Fruit fly (Drosophila melanogaster) whole organism, embryonic: ENCODE data around the gene CCAP-R.

ENCODE experiments used
- Abd-B ChIP-seq: fragments of 200-800 bp; sonication (Bioruptor generic); optimal IDR thresholded peaks from 2 replicates; lab custom pipeline; 2018; ENCODE audit warnings: missing biosample characterization, mild to moderate bottlenecking, missing genetic modification characterization, moderate library complexity
- Adf1 ChIP-seq: fragments of 200-800 bp; sonication (Bioruptor generic); IDR thresholded peaks from 2 replicates; pipeline ENCODE4 v1.3.6; 2022; ENCODE audit warnings: missing biosample characterization, missing genetic modification characterization
- Antp ChIP-seq: fragments of 200-800 bp; sonication (Bioruptor generic); optimal IDR thresholded peaks from 3 replicates; lab custom pipeline; 2016; ENCODE audit warnings: missing biosample characterization, missing genetic modification characterization
- CG11504 ChIP-seq: fragments of 200-800 bp; sonication (Bioruptor generic); optimal IDR thresholded peaks from 3 replicates; lab custom pipeline; 2019; ENCODE audit warnings: missing biosample characterization, mild to moderate bottlenecking, missing genetic modification characterization, moderate library complexity
- CG11560 ChIP-seq: fragments of 200-800 bp; sonication (Bioruptor generic); IDR thresholded peaks from 3 replicates; pipeline ENCODE4 v1.3.6; 2022; ENCODE audit warnings: missing biosample characterization, missing genetic modification characterization
- CG12299 ChIP-seq: fragments of 200-800 bp; sonication (Bioruptor generic); optimal IDR thresholded peaks from 2 replicates; lab custom pipeline; 2018; ENCODE audit warnings: missing biosample characterization, mild to moderate bottlenecking, missing genetic modification characterization
- CG1602 ChIP-seq: fragments of 200-800 bp; sonication (Bioruptor generic); optimal IDR thresholded peaks from 3 replicates; lab custom pipeline; 2016; ENCODE audit warnings: missing biosample characterization, missing genetic modification characterization
- CG30020 ChIP-seq: fragments of 200-800 bp; optimal IDR thresholded peaks from 2 replicates; lab custom pipeline; 2019; ENCODE audit warnings: missing biosample characterization, mild to moderate bottlenecking, missing genetic modification characterization, moderate library complexity
- CG33213 ChIP-seq: fragments of 200-800 bp; sonication (Bioruptor generic); optimal IDR thresholded peaks from 3 replicates; lab custom pipeline; 2016; ENCODE audit warnings: missing biosample characterization, missing genetic modification characterization
- CG3847 ChIP-seq: fragments of 200-800 bp; sonication (Bioruptor generic); IDR thresholded peaks from 2 replicates; pipeline ENCODE4 v1.3.6; 2022; ENCODE audit warnings: missing biosample characterization, missing genetic modification characterization
- CG4424 ChIP-seq: fragments of 200-800 bp; sonication (Bioruptor generic); optimal IDR thresholded peaks from 3 replicates; lab custom pipeline; 2016; ENCODE audit warnings: missing biosample characterization, missing genetic modification characterization
- CG4820 ChIP-seq: fragments of 200-800 bp; sonication (Bioruptor generic); optimal IDR thresholded peaks from 3 replicates; lab custom pipeline; 2016; ENCODE audit warnings: missing biosample characterization, missing genetic modification characterization
- CG6854 ChIP-seq: fragments of 200-800 bp; sonication (Bioruptor generic); optimal IDR thresholded peaks from 3 replicates; lab custom pipeline; 2017; ENCODE audit warnings: missing biosample characterization, mild to moderate bottlenecking, missing genetic modification characterization
- CG7928 ChIP-seq: fragments of 200-800 bp; sonication (Bioruptor generic); optimal IDR thresholded peaks from 2 replicates; lab custom pipeline; 2017; ENCODE audit warnings: missing biosample characterization, mild to moderate bottlenecking, missing genetic modification characterization
- CG8388 ChIP-seq: fragments of 200-800 bp; sonication (Bioruptor generic); optimal IDR thresholded peaks from 2 replicates; lab custom pipeline; 2019; ENCODE audit warnings: missing biosample characterization, mild to moderate bottlenecking, missing genetic modification characterization, moderate library complexity
- CG8478 ChIP-seq: fragments of >200 bp; optimal IDR thresholded peaks from 2 replicates; lab custom pipeline; 2018
- CG9817 ChIP-seq: fragments of 200-800 bp; sonication (Bioruptor generic); optimal IDR thresholded peaks from 2 replicates; lab custom pipeline; 2018; ENCODE audit warnings: missing biosample characterization, mild to moderate bottlenecking, missing genetic modification characterization, moderate library complexity
- Camta ChIP-seq: fragments of 200-800 bp; sonication (Bioruptor generic); optimal IDR thresholded peaks from 2 replicates; lab custom pipeline; 2016; ENCODE audit warnings: missing biosample characterization, missing genetic modification characterization
- CkIIα-i1 ChIP-seq: fragments of 200-800 bp; sonication (Bioruptor generic); IDR thresholded peaks from 2 replicates; pipeline ENCODE4 v1.3.6; 2022; ENCODE audit warnings: missing biosample characterization, missing genetic modification characterization
- D19A ChIP-seq: fragments of 200-800 bp; optimal IDR thresholded peaks from 3 replicates; lab custom pipeline; 2019; ENCODE audit warnings: missing biosample characterization, mild to moderate bottlenecking, missing genetic modification characterization, moderate library complexity
- Dp ChIP-seq: fragments of 200-800 bp; sonication (Bioruptor generic); optimal IDR thresholded peaks from 2 replicates; lab custom pipeline; 2018; ENCODE audit warnings: missing biosample characterization, mild to moderate bottlenecking, missing genetic modification characterization, moderate library complexity
- Fer1 ChIP-seq: fragments of 200-800 bp; sonication (Bioruptor generic); optimal IDR thresholded peaks from 2 replicates; lab custom pipeline; 2017; ENCODE audit warnings: missing biosample characterization, mild to moderate bottlenecking, missing genetic modification characterization
- Fer3 ChIP-seq: fragments of 200-800 bp; sonication (Bioruptor generic); optimal IDR thresholded peaks from 2 replicates; lab custom pipeline; 2018; ENCODE audit warnings: missing biosample characterization, mild to moderate bottlenecking, missing genetic modification characterization, moderate library complexity
- HLH3B ChIP-seq: fragments of 200-800 bp; sonication (Bioruptor generic); IDR thresholded peaks from 2 replicates; pipeline ENCODE4 v1.3.6; 2022; ENCODE audit warnings: missing biosample characterization, missing genetic modification characterization
- Kr ChIP-seq: fragments of 200-800 bp; sonication (Bioruptor generic); optimal IDR thresholded peaks from 2 replicates; lab custom pipeline; 2017; ENCODE audit warnings: missing biosample characterization, mild to moderate bottlenecking, missing genetic modification characterization
- Meics ChIP-seq: fragments of 200-800 bp; sonication (Bioruptor generic); optimal IDR thresholded peaks from 2 replicates; lab custom pipeline; 2017; ENCODE audit warnings: missing biosample characterization, mild to moderate bottlenecking, missing genetic modification characterization
- Oli ChIP-seq: fragments of 200-800 bp; sonication (Bioruptor generic); optimal IDR thresholded peaks from 2 replicates; lab custom pipeline; 2018; ENCODE audit warnings: missing biosample characterization, mild to moderate bottlenecking, missing genetic modification characterization, moderate library complexity
- Ptx1 ChIP-seq: fragments of 200-800 bp; sonication (Bioruptor generic); IDR thresholded peaks from 2 replicates; pipeline ENCODE4 v1.3.6; 2022; ENCODE audit warnings: missing biosample characterization, missing genetic modification characterization
- amos ChIP-seq: fragments of 200-800 bp; sonication (Bioruptor generic); IDR thresholded peaks from 2 replicates; pipeline ENCODE4 v1.3.6; 2022; ENCODE audit warnings: missing biosample characterization, missing genetic modification characterization; ENCODE audit not compliant: partially characterized antibody
- ap ChIP-seq: fragments of 200-800 bp; sonication (Bioruptor generic); IDR thresholded peaks from 2 replicates; pipeline ENCODE4 v1.3.6; 2022; ENCODE audit warnings: missing biosample characterization, missing genetic modification characterization
- cato ChIP-seq: fragments of 200-800 bp; sonication (Bioruptor generic); optimal IDR thresholded peaks from 2 replicates; lab custom pipeline; 2016; ENCODE audit warnings: missing biosample characterization, missing genetic modification characterization, borderline replicate concordance
- chif ChIP-seq, 2 experiments: fragments of 200-800 bp; sonication (Bioruptor generic); optimal IDR thresholded peaks; 3 replicates each; lab custom pipeline; 2016; ENCODE audit warnings: missing biosample characterization in 2 of 2, missing genetic modification characterization in 2 of 2
- eyg ChIP-seq: fragments of 200-800 bp; sonication (Bioruptor generic); optimal IDR thresholded peaks from 3 replicates; lab custom pipeline; 2016; ENCODE audit warnings: missing biosample characterization, missing genetic modification characterization
- fd64A ChIP-seq: fragments of 200-800 bp; sonication (Bioruptor generic); optimal IDR thresholded peaks from 3 replicates; lab custom pipeline; 2018; ENCODE audit warnings: missing biosample characterization, mild to moderate bottlenecking, missing genetic modification characterization
- her ChIP-seq: fragments of 200-800 bp; sonication (Bioruptor generic); optimal IDR thresholded peaks from 2 replicates; lab custom pipeline; 2016; ENCODE audit warnings: missing biosample characterization, missing genetic modification characterization
- ken ChIP-seq: fragments of 200-800 bp; sonication (Bioruptor generic); IDR thresholded peaks from 3 replicates; pipeline ENCODE4 v1.3.6; 2022; ENCODE audit warnings: missing biosample characterization, missing genetic modification characterization
- lilli ChIP-seq: fragments of 200-800 bp; sonication (Bioruptor generic); optimal IDR thresholded peaks from 3 replicates; lab custom pipeline; 2016; ENCODE audit warnings: missing biosample characterization, missing genetic modification characterization
- lola ChIP-seq, 3 experiments: fragments of >200 bp in 2 of 3; fragments of 200-800 bp in 1 of 3; sonication (Bioruptor generic) in 1 of 3; optimal IDR thresholded peaks; 2 replicates each; lab custom pipeline; 2017 to 2019; ENCODE audit warnings: missing biosample characterization in 3 of 3, missing genetic modification characterization in 3 of 3, mild to moderate bottlenecking in 1 of 3, moderate library complexity in 1 of 3
- onecut ChIP-seq: fragments of 200-800 bp; sonication (Bioruptor generic); IDR thresholded peaks from 2 replicates; pipeline ENCODE4 v1.3.6; 2022; ENCODE audit warnings: missing biosample characterization, missing genetic modification characterization
- pan ChIP-seq, 4 experiments: fragments of >200 bp in 3 of 4; fragments of 200-800 bp in 1 of 4; sonication (Bioruptor generic) in 1 of 4; optimal IDR thresholded peaks in 3 of 4; IDR thresholded peaks in 1 of 4; 2 replicates each; pipeline versions ENCODE4 v1.3.6 to Lab custom; 2017 to 2022; ENCODE audit warnings: missing biosample characterization in 2 of 4, missing genetic modification characterization in 2 of 4, mixed read lengths in 1 of 4
- pfk ChIP-seq: fragments of 200-800 bp; sonication (Bioruptor generic); optimal IDR thresholded peaks from 2 replicates; lab custom pipeline; 2018; ENCODE audit warnings: missing biosample characterization, mild to moderate bottlenecking, missing genetic modification characterization, moderate library complexity
- pros ChIP-seq: fragments of 200-800 bp; sonication (Bioruptor generic); optimal IDR thresholded peaks from 3 replicates; lab custom pipeline; 2019; ENCODE audit warnings: missing biosample characterization, mild to moderate bottlenecking, missing genetic modification characterization, moderate library complexity
- salm ChIP-seq: fragments of 200-800 bp; sonication (Bioruptor generic); optimal IDR thresholded peaks from 2 replicates; lab custom pipeline; 2018; ENCODE audit warnings: missing biosample characterization, mild to moderate bottlenecking, missing genetic modification characterization
- seq ChIP-seq: fragments of 200-800 bp; sonication (Bioruptor generic); IDR thresholded peaks from 2 replicates; pipeline ENCODE4 v1.3.6; 2022; ENCODE audit warnings: missing biosample characterization, missing genetic modification characterization
- ssp ChIP-seq: fragments of 200-800 bp; sonication (Bioruptor generic); IDR thresholded peaks from 2 replicates; pipeline ENCODE4 v1.3.6; 2022; ENCODE audit warnings: missing biosample characterization, missing genetic modification characterization
- tgo ChIP-seq: fragments of 200-800 bp; sonication (Bioruptor generic); IDR thresholded peaks from 3 replicates; pipeline ENCODE4 v1.3.6; 2022; ENCODE audit warnings: missing biosample characterization, missing genetic modification characterization
- ttk ChIP-seq: fragments of 200-800 bp; sonication (Bioruptor generic); IDR thresholded peaks from 2 replicates; pipeline ENCODE4 v2.1.2; 2022; ENCODE audit warnings: missing biosample characterization, missing genetic modification characterization
- tx ChIP-seq: fragments of 200-800 bp; sonication (Bioruptor generic); optimal IDR thresholded peaks from 2 replicates; lab custom pipeline; 2016; ENCODE audit warnings: missing biosample characterization, missing genetic modification characterization
- wor ChIP-seq: fragments of 200-800 bp; sonication (Bioruptor generic); IDR thresholded peaks from 2 replicates; pipeline ENCODE4 v1.3.6; 2022; ENCODE audit warnings: missing biosample characterization, missing genetic modification characterization
- zfh1 ChIP-seq: fragments of 200-800 bp; sonication (Bioruptor generic); IDR thresholded peaks from 3 replicates; pipeline ENCODE4 v1.3.6; 2022; ENCODE audit warnings: missing biosample characterization, missing genetic modification characterization

CCAP-R gene

DNA sequence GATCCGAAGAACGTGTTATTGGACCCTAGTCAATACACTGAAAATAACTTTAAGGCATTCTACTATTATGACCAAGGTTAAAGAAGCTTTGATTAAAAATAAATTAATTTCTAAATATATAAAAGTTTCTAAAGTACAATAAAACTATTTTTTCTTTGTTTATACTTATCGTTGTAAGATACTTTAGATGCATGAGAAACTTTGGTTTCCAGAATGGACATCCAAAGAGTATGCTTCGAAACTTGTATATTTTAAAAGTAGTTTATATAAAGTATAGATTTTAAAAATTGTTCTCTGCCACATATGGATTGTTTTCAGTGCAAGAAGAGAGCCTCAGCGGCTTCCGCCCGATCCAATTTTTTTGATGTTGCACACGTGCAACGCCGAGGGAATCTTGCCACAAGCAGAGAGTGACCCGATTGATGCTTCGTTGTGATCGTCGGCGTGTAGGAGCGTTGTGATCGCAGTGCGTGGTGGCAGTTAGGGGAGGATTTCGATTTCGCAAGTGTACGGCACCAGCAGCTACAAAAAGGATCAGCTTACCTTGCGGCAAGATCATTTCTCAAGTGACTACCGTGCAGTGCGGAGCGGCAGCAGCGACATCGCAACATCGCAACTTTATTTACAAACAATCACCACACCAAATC, 41.1 kb upstream of the CCAP-R start (continued):
- TF ChIP-seq CG8388 (GFP tag; lab: Kevin White, UChicago) (peak; percentile 85), CG1602 (GFP tag; lab: Kevin White, UChicago) (peak; percentile 85), pfk (GFP tag; lab: Kevin White, UChicago) (no peak), tgo (GFP tag; lab: Robert Waterston, UW) (peak; percentile 62), Adf1 (no peak), CG11504 (tag; lab: Kevin White, UChicago) (peak; percentile 85), Oli (tag; lab: Kevin White, UChicago) (peak; percentile 88), Antp (GFP tag; lab: Kevin White, UChicago) (no peak), chif (GFP tag; optimal IDR thresholded peaks at IDR 0.05; lab: Kevin White, UChicago) (peak in 1 of 2 experiments; percentile 65), CG6854 (GFP tag; lab: Kevin White, UChicago) (no peak), pan (optimal IDR thresholded peaks at IDR 0.05; lab: Kevin White, UChicago) (no peak), pan (GFP tag; optimal IDR thresholded peaks at IDR 0.05 in 1 of 2, IDR thresholded peaks at IDR 0.05 in 1 of 2) (peak in 1 of 2 experiments; percentile 4), Dp (GFP tag; lab: Kevin White, UChicago) (no peak), onecut (GFP tag; lab: Robert Waterston, UW) (peak; percentile 65; the same call in 1 of the 2 replicates), tx (no peak), fd64A (GFP tag; lab: Kevin White, UChicago) (no peak), zfh1 (GFP tag; lab: Robert Waterston, UW) (peak; percentile 84), ap (GFP tag; lab: Robert Waterston, UW) (peak; percentile 39; the same call in 1 of the 2 replicates), CG8478 (lab: Kevin White, UChicago) (no peak), ken (GFP tag; lab: Robert Waterston, UW) (no peak), CG4424 (GFP tag; lab: Kevin White, UChicago) (peak; percentile 83), Fer3 (tag; lab: Kevin White, UChicago) (peak; percentile 31), CG4820 (GFP tag; lab: Kevin White, UChicago) (peak; percentile 76), CG33213 (GFP tag; lab: Kevin White, UChicago) (no peak), cato (GFP tag; lab: Kevin White, UChicago) (peak; percentile 60), CG3847 (GFP tag; lab: Robert Waterston, UW) (no peak), D19A (tag; lab: Kevin White, UChicago) (peak; percentile 92), lola (GFP tag; optimal IDR thresholded peaks at IDR 0.05; lab: Kevin White, UChicago) (peak in 1 of 3 experiments; percentile 99), wor (GFP tag; lab: Robert Waterston, UW) (peak; percentile 45), CG7928 (GFP tag; lab: Kevin White, UChicago) (no peak), seq (GFP tag; lab: Robert Waterston, UW) (no peak), salm (tag; lab: Kevin White, UChicago) (peak; percentile 54), CkIIα-i1 (GFP tag; lab: Robert Waterston, UW) (no peak), her (GFP tag; lab: Kevin White, UChicago) (no peak), CG9817 (tag; lab: Kevin White, UChicago) (no peak), CG11560 (tag; lab: Robert Waterston, UW) (no peak), lilli (GFP tag; lab: Kevin White, UChicago) (no peak), Camta (GFP tag; lab: Kevin White, UChicago) (peak; percentile 17), amos (no peak), eyg (GFP tag; lab: Kevin White, UChicago) (no peak), Abd-B (GFP tag; lab: Kevin White, UChicago) (peak; percentile 80), Fer1 (GFP tag; lab: Kevin White, UChicago) (no peak), HLH3B (no peak), CG30020 (tag; lab: Kevin White, UChicago) (peak; percentile 68), CG12299 (tag; lab: Kevin White, UChicago) (peak; percentile 6), ttk (GFP tag; lab: Robert Waterston, UW) (no peak), Meics (GFP tag; lab: Kevin White, UChicago) (no peak), ssp (GFP tag; lab: Robert Waterston, UW) (peak; percentile 60), Ptx1 (GFP tag; lab: Robert Waterston, UW) (peak; percentile 42; the same call in 1 of the 2 replicates), Kr (peak; percentile 51), pros (no peak)
